Fruit fly (Drosophila melanogaster) whole organism, wandering third instar larva: ENCODE measurements around the gene CG7252.

Source experiments
- Abd-B ChIP-seq: fragments of >200 bp; optimal IDR thresholded peaks from 2 replicates; lab custom pipeline; 2017; ENCODE audit warnings: missing biosample characterization, missing genetic modification characterization
- CG32264 ChIP-seq: fragments of 200-800 bp; sonication (Bioruptor generic); optimal IDR thresholded peaks from 2 replicates; lab custom pipeline; 2016; ENCODE audit warnings: missing biosample characterization, missing genetic modification characterization
- CG9705 ChIP-seq: fragments of 200-800 bp; sonication (Bioruptor generic); optimal IDR thresholded peaks from 2 replicates; lab custom pipeline; 2018; ENCODE audit warnings: missing biosample characterization, mild to moderate bottlenecking, missing genetic modification characterization
- CrebA ChIP-seq: fragments of 200-800 bp; sonication (Bioruptor generic); optimal IDR thresholded peaks from 2 replicates; lab custom pipeline; 2016; ENCODE audit warnings: missing biosample characterization, mild to moderate bottlenecking, missing genetic modification characterization, borderline replicate concordance
- Dfd ChIP-seq: fragments of >200 bp; optimal IDR thresholded peaks from 2 replicates; lab custom pipeline; 2017; ENCODE audit warnings: missing biosample characterization, missing genetic modification characterization
- Dif ChIP-seq: fragments of 200-275, 200-300 bp; sonication (Bioruptor generic); optimal IDR thresholded peaks from 2 replicates; lab custom pipeline; 2018; ENCODE audit warnings: missing biosample characterization, missing genetic modification characterization; ENCODE audit not compliant: partially characterized antibody
- GATAd ChIP-seq: sonication (Bioruptor generic); optimal IDR thresholded peaks from 2 replicates; lab custom pipeline; 2016; ENCODE audit warnings: missing biosample characterization, missing genetic modification characterization
- HLH106 ChIP-seq: fragments of 200-800 bp; optimal IDR thresholded peaks from 3 replicates; lab custom pipeline; 2019; ENCODE audit warnings: missing biosample characterization, mild to moderate bottlenecking, missing genetic modification characterization, moderate library complexity
- Hnf4 ChIP-seq: fragments of 200-800 bp; sonication (Bioruptor generic); optimal IDR thresholded peaks from 2 replicates; lab custom pipeline; 2016; ENCODE audit warnings: missing biosample characterization, mild to moderate bottlenecking, missing genetic modification characterization
- Jra ChIP-seq: sonication (Bioruptor generic); optimal IDR thresholded peaks from 2 replicates; lab custom pipeline; 2016; ENCODE audit warnings: missing biosample characterization, missing genetic modification characterization
- Mio ChIP-seq: sonication (Bioruptor generic); optimal IDR thresholded peaks from 2 replicates; lab custom pipeline; 2016; ENCODE audit warnings: missing biosample characterization, missing genetic modification characterization
- Myc ChIP-seq: fragments of >200 bp; optimal IDR thresholded peaks from 2 replicates; lab custom pipeline; 2017
- N ChIP-seq: fragments of >200 bp; optimal IDR thresholded peaks from 2 replicates; lab custom pipeline; 2018; ENCODE audit warnings: missing biosample characterization, missing external identifiers, missing genetic modification characterization
- OdsH ChIP-seq: fragments of 200-800 bp; sonication (Bioruptor generic); optimal IDR thresholded peaks from 2 replicates; lab custom pipeline; 2016; ENCODE audit warnings: missing biosample characterization, mild to moderate bottlenecking, missing genetic modification characterization
- Sp1 ChIP-seq: fragments of 200-800 bp; sonication (Bioruptor generic); optimal IDR thresholded peaks from 3 replicates; lab custom pipeline; 2019; ENCODE audit warnings: missing biosample characterization, mild to moderate bottlenecking, missing genetic modification characterization, moderate library complexity
- Vsx2 ChIP-seq: fragments of 200-300, 225-300 bp; sonication (Bioruptor generic); optimal IDR thresholded peaks from 2 replicates; lab custom pipeline; 2018; ENCODE audit warnings: missing biosample characterization, missing genetic modification characterization; ENCODE audit not compliant: partially characterized antibody
- brk ChIP-seq: fragments of 200-800 bp; sonication (Bioruptor generic); optimal IDR thresholded peaks from 2 replicates; lab custom pipeline; 2016; ENCODE audit warnings: missing biosample characterization, mild to moderate bottlenecking, missing genetic modification characterization
- dl ChIP-seq, 2 experiments: fragments of 175-275, 200-275 bp in 1 of 2; fragments of 200-275 bp in 1 of 2; sonication (Bioruptor generic); optimal IDR thresholded peaks; lab custom pipeline; 2018; ENCODE audit warnings: mild to moderate bottlenecking in 2 of 2, missing biosample characterization in 2 of 2, missing genetic modification characterization in 2 of 2, moderate library complexity in 2 of 2; ENCODE audit not compliant: partially characterized antibody in 2 of 2, insufficient read depth in 1 of 2
- dsf ChIP-seq: sonication (Bioruptor generic); optimal IDR thresholded peaks from 2 replicates; lab custom pipeline; 2016; ENCODE audit warnings: missing biosample characterization, missing genetic modification characterization, borderline replicate concordance
- ey ChIP-seq: fragments of 200-800 bp; sonication (Bioruptor generic); optimal IDR thresholded peaks from 2 replicates; lab custom pipeline; 2016; ENCODE audit warnings: missing biosample characterization, missing genetic modification characterization
- foxo ChIP-seq, 2 experiments: fragments of 200-800 bp; sonication (Bioruptor generic); optimal IDR thresholded peaks; 2 replicates in 1 of 2; 3 replicates in 1 of 2; lab custom pipeline; 2016 to 2017; ENCODE audit warnings: missing biosample characterization in 2 of 2, missing genetic modification characterization in 2 of 2
- fru ChIP-seq: fragments of 200-800 bp; sonication (Bioruptor generic); optimal IDR thresholded peaks from 3 replicates; lab custom pipeline; 2016; ENCODE audit warnings: missing biosample characterization, mild to moderate bottlenecking, missing genetic modification characterization
- jim ChIP-seq: fragments of 175-275, 200-325 bp; sonication (Bioruptor generic); optimal IDR thresholded peaks from 2 replicates; lab custom pipeline; 2016; ENCODE audit warnings: missing biosample characterization, mild to moderate bottlenecking, missing genetic modification characterization
- pan ChIP-seq: fragments of >200 bp; optimal IDR thresholded peaks from 2 replicates; lab custom pipeline; 2017
- rgr ChIP-seq: fragments of 200-800 bp; sonication (Bioruptor generic); optimal IDR thresholded peaks from 3 replicates; lab custom pipeline; 2016; ENCODE audit warnings: missing biosample characterization, mild to moderate bottlenecking, missing genetic modification characterization
- sage ChIP-seq: fragments of 200-800 bp; sonication (Bioruptor generic); optimal IDR thresholded peaks from 2 replicates; lab custom pipeline; 2016; ENCODE audit warnings: missing biosample characterization, mild to moderate bottlenecking, missing genetic modification characterization
- sv ChIP-seq: fragments of 200-800 bp; sonication (Bioruptor generic); optimal IDR thresholded peaks from 3 replicates; lab custom pipeline; 2016; ENCODE audit warnings: missing biosample characterization, missing genetic modification characterization
- tai ChIP-seq: sonication (Bioruptor generic); optimal IDR thresholded peaks from 2 replicates; lab custom pipeline; 2016; ENCODE audit warnings: missing biosample characterization, missing genetic modification characterization
- usp ChIP-seq: fragments of >200 bp; optimal IDR thresholded peaks from 2 replicates; lab custom pipeline; 2017; ENCODE audit warnings: missing biosample characterization, missing genetic modification characterization

The CG7252 gene

dm6 chr3L:11927287-11927743 lies 20.2 kb upstream of the CG7252 start, which contains the start of gene byn:
TSS of gene byn (plus strand) at chr3L:11927693.
- TF ChIP-seq rgr (GFP tag; lab: Kevin White, UChicago) (no peak), Dfd (no peak), Vsx2 (GFP tag; lab: Kevin White, UChicago) (no peak), jim (GFP tag; lab: Kevin White, UChicago) (no peak), CG9705 (no peak), Jra (GFP tag; lab: Kevin White, UChicago) (no peak), ey (GFP tag; lab: Kevin White, UChicago) (no peak), CG32264 (GFP tag; lab: Kevin White, UChicago) (no peak)

DNA sequence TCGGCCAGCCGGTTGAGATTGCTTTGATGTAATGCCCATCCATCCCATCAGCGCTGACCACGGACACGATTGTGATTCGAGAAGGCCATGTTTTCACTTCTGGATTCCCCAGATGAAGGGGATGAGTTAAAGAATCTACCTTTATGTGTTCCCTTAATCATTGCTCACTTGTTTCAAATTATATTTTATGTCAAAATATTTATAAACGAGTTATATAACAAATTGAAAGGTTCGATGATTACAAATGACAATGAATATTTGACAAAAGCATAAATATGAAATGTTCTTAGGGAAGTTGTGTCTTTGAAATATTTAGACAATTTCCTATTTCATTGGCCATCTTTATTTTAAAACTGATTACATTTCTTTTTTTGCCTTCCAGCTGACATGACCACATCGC lies 15.9 kb upstream of the CG7252 start:
- TF ChIP-seq N (GFP tag; lab: Kevin White, UChicago) (no peak), tai (GFP tag; lab: Kevin White, UChicago) (no peak), GATAd (no peak), rgr (GFP tag; lab: Kevin White, UChicago) (no peak), foxo (GFP tag; optimal IDR thresholded peaks at IDR 0.05; lab: Kevin White, UChicago) (no peak), dl (GFP tag; optimal IDR thresholded peaks at IDR 0.05; lab: Kevin White, UChicago; ENCODE audit: insufficient read depth in 1 of 2, partially characterized antibody in 2 of 2) (no peak), dsf (GFP tag; lab: Kevin White, UChicago) (no peak), Dfd (no peak), Myc (lab: Kevin White, UChicago) (no peak), Dif (GFP tag; lab: Kevin White, UChicago) (no peak), Abd-B (GFP tag; lab: Kevin White, UChicago) (no peak), CrebA (GFP tag; lab: Kevin White, UChicago) (no peak), CG32264 (GFP tag; lab: Kevin White, UChicago) (no peak), HLH106 (tag; lab: Kevin White, UChicago) (no peak)

- no peak for TF ChIP-seq usp (GFP tag; lab: Kevin White, UChicago)
- no peak for TF ChIP-seq jim (GFP tag; lab: Kevin White, UChicago)
- TF ChIP-seq dl (GFP tag; optimal IDR thresholded peaks at IDR 0.05; lab: Kevin White, UChicago; ENCODE audit: insufficient read depth in 1 of 2, partially characterized antibody in 2 of 2) = no peak
- TF ChIP-seq, all 38 proteins: peak for 0
These were observed 10.2 kb upstream of the CG7252 start for dm6 chr3L:11937270-11937669.

dm6 chr3L:11938716-11939115 lies 8.8 kb upstream of the CG7252 start, which contains the start of gene CG44837:
TSS of gene CG44837 (minus strand) at chr3L:11938872.
- TF ChIP-seq Vsx2 (GFP tag; lab: Kevin White, UChicago) (no peak), Dif (GFP tag; lab: Kevin White, UChicago) (no peak), Myc (lab: Kevin White, UChicago) (no peak), OdsH (GFP tag; lab: Kevin White, UChicago) (no peak), Sp1 (GFP tag; lab: Kevin White, UChicago) (no peak), CrebA (GFP tag; lab: Kevin White, UChicago) (no peak), dsf (GFP tag; lab: Kevin White, UChicago) (no peak), ey (GFP tag; lab: Kevin White, UChicago) (no peak), CG32264 (GFP tag; lab: Kevin White, UChicago) (no peak), brk (GFP tag; lab: Kevin White, UChicago) (no peak), jim (GFP tag; lab: Kevin White, UChicago) (no peak), Hnf4 (GFP tag; lab: Kevin White, UChicago) (no peak), Dfd (no peak), pan (lab: Kevin White, UChicago) (no peak), sage (GFP tag; lab: Kevin White, UChicago) (no peak), CG9705 (no peak), Jra (GFP tag; lab: Kevin White, UChicago) (no peak), Mio (GFP tag; lab: Kevin White, UChicago) (no peak), fru (no peak)

DNA sequence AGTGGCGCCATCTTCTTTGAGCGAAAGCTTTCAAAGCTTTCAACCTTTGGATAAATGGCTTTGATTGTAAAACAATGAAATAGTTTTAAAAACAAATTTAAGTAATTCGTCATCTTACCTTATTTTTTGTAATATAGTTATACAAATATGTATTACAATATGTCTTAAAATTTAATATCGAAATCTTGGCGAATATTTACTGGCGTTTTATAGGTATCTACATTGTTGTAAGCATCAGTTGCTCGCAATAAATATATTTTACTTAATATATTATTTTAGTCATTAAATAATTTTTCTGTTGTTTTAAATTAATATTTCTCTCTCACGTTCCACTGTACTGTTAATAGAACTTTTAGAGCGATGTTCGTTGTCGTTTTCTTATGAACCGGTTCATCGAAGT lies 5.9 kb upstream of the CG7252 start, which contains the start of gene Rpt4R:
Gene Rpt4R (plus strand): TSS at position 301 of the 400 bp plus-strand sequence.
- TF ChIP-seq Jra (GFP tag; lab: Kevin White, UChicago) (no peak), rgr (GFP tag; lab: Kevin White, UChicago) (no peak), sv (GFP tag; lab: Kevin White, UChicago) (no peak), pan (lab: Kevin White, UChicago) (no peak)
